Fruit fly (Drosophila melanogaster) whole organism, embryonic: ENCODE data around the gene snz.

Experiments used
- C15 ChIP-seq: fragments of 200-800 bp; sonication (Bioruptor generic); IDR thresholded peaks from 3 replicates; pipeline ENCODE4 v1.3.6; 2022; ENCODE audit warnings: missing biosample characterization, missing genetic modification characterization
- CG1024 ChIP-seq: fragments of 200-800 bp; sonication (Bioruptor generic); IDR thresholded peaks from 2 replicates; pipeline ENCODE4 v1.3.6; 2022; ENCODE audit warnings: missing biosample characterization, missing genetic modification characterization
- CG10543 ChIP-seq: fragments of 200-800 bp; sonication (Bioruptor generic); optimal IDR thresholded peaks from 3 replicates; lab custom pipeline; 2017; ENCODE audit warnings: missing biosample characterization, mild to moderate bottlenecking, missing genetic modification characterization, moderate library complexity
- CG11504 ChIP-seq: fragments of 200-800 bp; sonication (Bioruptor generic); optimal IDR thresholded peaks from 3 replicates; lab custom pipeline; 2019; ENCODE audit warnings: missing biosample characterization, mild to moderate bottlenecking, missing genetic modification characterization, moderate library complexity
- CG12219 ChIP-seq: fragments of 200-800 bp; sonication (Bioruptor generic); optimal IDR thresholded peaks from 3 replicates; lab custom pipeline; 2018; ENCODE audit warnings: missing biosample characterization, mild to moderate bottlenecking, missing genetic modification characterization
- CG18619 ChIP-seq: fragments of 200-800 bp; sonication (Bioruptor generic); optimal IDR thresholded peaks from 3 replicates; lab custom pipeline; 2017; ENCODE audit warnings: missing biosample characterization, mild to moderate bottlenecking, missing genetic modification characterization
- CG2129 ChIP-seq: fragments of 200-800 bp; sonication (Bioruptor generic); IDR thresholded peaks from 2 replicates; pipeline ENCODE4 v1.3.6; 2022; ENCODE audit warnings: missing biosample characterization, missing genetic modification characterization; ENCODE audit not compliant: partially characterized antibody
- CG2199 ChIP-seq: fragments of 200-800 bp; sonication (Bioruptor generic); IDR thresholded peaks from 3 replicates; pipeline ENCODE4 v1.3.6; 2022; ENCODE audit warnings: missing biosample characterization, missing genetic modification characterization
- CG3065 ChIP-seq: fragments of 200-800 bp; sonication (Bioruptor generic); optimal IDR thresholded peaks from 2 replicates; lab custom pipeline; 2016; ENCODE audit warnings: missing biosample characterization, missing genetic modification characterization
- CG31224 ChIP-seq: fragments of 200-800 bp; sonication (Bioruptor generic); IDR thresholded peaks from 2 replicates; pipeline ENCODE4 v1.3.6; 2022; ENCODE audit warnings: missing biosample characterization, missing genetic modification characterization
- CG34422 ChIP-seq: fragments of 200-800 bp; sonication (Bioruptor generic); IDR thresholded peaks from 3 replicates; pipeline ENCODE4 v1.3.6; 2022; ENCODE audit warnings: missing biosample characterization, missing genetic modification characterization
- CG6791 ChIP-seq: fragments of 200-800 bp; sonication (Bioruptor generic); IDR thresholded peaks from 3 replicates; pipeline ENCODE4 v1.3.6; 2022; ENCODE audit warnings: missing biosample characterization, missing genetic modification characterization; ENCODE audit not compliant: partially characterized antibody
- CG9932 ChIP-seq: fragments of 200-800 bp; sonication (Bioruptor generic); IDR thresholded peaks from 2 replicates; pipeline ENCODE4 v1.3.6; 2022; ENCODE audit warnings: missing biosample characterization, missing genetic modification characterization
- Dad ChIP-seq: fragments of 200-800 bp; sonication (Bioruptor generic); optimal IDR thresholded peaks from 3 replicates; lab custom pipeline; 2016; ENCODE audit warnings: missing biosample characterization, missing genetic modification characterization
- Dek ChIP-seq: fragments of 200-800 bp; sonication (Bioruptor generic); optimal IDR thresholded peaks from 3 replicates; lab custom pipeline; 2019; ENCODE audit warnings: missing biosample characterization, mild to moderate bottlenecking, missing genetic modification characterization, moderate library complexity
- Dip3 ChIP-seq: fragments of 200-800 bp; sonication (Bioruptor generic); optimal IDR thresholded peaks from 3 replicates; lab custom pipeline; 2016; ENCODE audit warnings: missing biosample characterization, missing genetic modification characterization
- Doc3 ChIP-seq: fragments of 200-800 bp; sonication (Bioruptor generic); IDR thresholded peaks from 3 replicates; pipeline ENCODE4 v1.3.6; 2022; ENCODE audit warnings: missing biosample characterization, missing genetic modification characterization; ENCODE audit not compliant: partially characterized antibody
- Ets97D ChIP-seq: fragments of 200-800 bp; sonication (Bioruptor generic); optimal IDR thresholded peaks from 3 replicates; lab custom pipeline; 2016; ENCODE audit warnings: missing biosample characterization, missing genetic modification characterization
- Hr39 ChIP-seq: fragments of >200 bp; optimal IDR thresholded peaks from 2 replicates; lab custom pipeline; 2017
- Hsf ChIP-seq: fragments of 200-800 bp; sonication (Bioruptor generic); optimal IDR thresholded peaks from 3 replicates; lab custom pipeline; 2016; ENCODE audit warnings: missing biosample characterization, missing genetic modification characterization
- Oaz ChIP-seq: fragments of 200-800 bp; sonication (Bioruptor generic); IDR thresholded peaks from 2 replicates; pipeline ENCODE4 v1.3.6; 2022; ENCODE audit warnings: missing biosample characterization, missing genetic modification characterization
- Ravus ChIP-seq: fragments of 200-800 bp; sonication (Bioruptor generic); IDR thresholded peaks from 2 replicates; pipeline ENCODE4 v1.3.6; 2022; ENCODE audit warnings: missing biosample characterization, missing genetic modification characterization
- Scr ChIP-seq: fragments of 200-800 bp; sonication (Bioruptor generic); IDR thresholded peaks from 2 replicates; pipeline ENCODE4 v1.3.6; 2022; ENCODE audit warnings: missing biosample characterization, missing genetic modification characterization; ENCODE audit not compliant: partially characterized antibody
- chinmo ChIP-seq: fragments of 200-800 bp; sonication (Bioruptor generic); IDR thresholded peaks from 4 replicates; pipeline ENCODE4 v1.3.6; 2022; ENCODE audit warnings: missing biosample characterization, missing genetic modification characterization; ENCODE audit not compliant: partially characterized antibody
- croc ChIP-seq: fragments of 200-800 bp; sonication (Bioruptor generic); conservative IDR thresholded peaks from 3 replicates; pipeline ENCODE4 v1.3.6; 2022; ENCODE audit warnings: missing biosample characterization, missing genetic modification characterization
- da ChIP-seq: fragments of 200-800 bp; sonication (Bioruptor generic); optimal IDR thresholded peaks from 2 replicates; lab custom pipeline; 2016; ENCODE audit warnings: missing biosample characterization, missing genetic modification characterization
- danr ChIP-seq: fragments of 200-800 bp; sonication (Bioruptor generic); IDR thresholded peaks from 2 replicates; pipeline ENCODE4 v1.3.6; 2022; ENCODE audit warnings: missing biosample characterization, missing genetic modification characterization
- dysf ChIP-seq: fragments of 200-800 bp; sonication (Bioruptor generic); IDR thresholded peaks from 3 replicates; pipeline ENCODE4 v1.3.6; 2022; ENCODE audit warnings: missing biosample characterization, missing genetic modification characterization
- exex ChIP-seq: fragments of 200-800 bp; sonication (Bioruptor generic); optimal IDR thresholded peaks from 4 replicates; lab custom pipeline; 2018; ENCODE audit warnings: missing biosample characterization, mild to moderate bottlenecking, missing genetic modification characterization, moderate library complexity
- gce ChIP-seq: fragments of 200-800 bp; sonication (Bioruptor generic); IDR thresholded peaks from 3 replicates; pipeline ENCODE4 v1.3.6; 2022; ENCODE audit warnings: missing biosample characterization, missing genetic modification characterization
- insv ChIP-seq, 2 experiments: fragments of 200-800 bp; sonication (Bioruptor generic); optimal IDR thresholded peaks; 3 replicates each; lab custom pipeline; 2016 to 2018; ENCODE audit warnings: missing biosample characterization in 2 of 2, missing genetic modification characterization in 2 of 2
- lmd ChIP-seq: fragments of 200-800 bp; sonication (Bioruptor generic); IDR thresholded peaks from 2 replicates; pipeline ENCODE4 v1.3.6; 2022; ENCODE audit warnings: missing biosample characterization, missing genetic modification characterization
- pita ChIP-seq: fragments of 200-800 bp; sonication (Bioruptor generic); optimal IDR thresholded peaks from 2 replicates; lab custom pipeline; 2017; ENCODE audit warnings: missing biosample characterization, mild to moderate bottlenecking, missing genetic modification characterization
- schlank ChIP-seq: fragments of 200-800 bp; sonication (Bioruptor generic); optimal IDR thresholded peaks from 2 replicates; lab custom pipeline; 2018; ENCODE audit warnings: missing biosample characterization, mild to moderate bottlenecking, missing genetic modification characterization
- slou ChIP-seq: fragments of 200-800 bp; sonication (Bioruptor generic); optimal IDR thresholded peaks from 3 replicates; lab custom pipeline; 2016; ENCODE audit warnings: missing biosample characterization, missing genetic modification characterization
- ssp ChIP-seq: fragments of 200-800 bp; sonication (Bioruptor generic); IDR thresholded peaks from 2 replicates; pipeline ENCODE4 v1.3.6; 2022; ENCODE audit warnings: missing biosample characterization, missing genetic modification characterization
- tap ChIP-seq: fragments of 200-800 bp; optimal IDR thresholded peaks from 3 replicates; lab custom pipeline; 2019; ENCODE audit warnings: missing biosample characterization, mild to moderate bottlenecking, missing genetic modification characterization, moderate library complexity

snz gene

DNA sequence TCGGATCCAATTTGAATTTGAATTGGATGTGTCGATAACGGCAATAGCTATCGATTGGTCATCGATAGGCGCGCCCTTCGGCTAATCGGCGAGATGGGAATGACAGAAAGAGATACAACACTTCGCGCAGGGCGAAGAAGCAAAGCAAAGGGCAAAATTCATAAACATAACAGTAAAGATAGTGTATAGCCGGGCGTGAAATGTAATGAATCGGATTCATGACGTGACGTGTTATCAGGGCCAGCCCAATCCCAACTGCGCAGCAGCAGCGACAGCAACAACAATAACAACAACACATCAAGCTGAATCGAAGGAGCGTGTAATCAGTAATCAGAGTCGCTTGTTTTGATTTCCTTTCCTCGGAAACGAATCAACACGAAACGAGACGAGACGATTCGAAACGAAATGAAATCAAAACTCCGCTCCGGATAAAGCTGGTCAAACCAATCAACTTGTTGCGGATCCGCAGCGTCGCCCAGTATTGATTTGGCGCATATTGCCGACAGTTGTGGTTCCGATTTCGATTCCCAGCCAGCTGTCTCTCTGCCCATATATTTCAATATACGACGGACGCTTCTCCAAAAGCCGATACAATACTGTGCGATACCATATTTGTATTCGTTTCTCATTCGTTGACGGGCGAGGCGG, at the start of gene snz (continued):
- TF ChIP-seq chinmo (GFP tag; lab: Robert Waterston, UW) (peak; percentile 81; the same call in 3 of the 4 replicates), Dek (tag; lab: Kevin White, UChicago) (no peak), danr (no peak), CG2199 (GFP tag; lab: Robert Waterston, UW) (0 out of 3 replicates have a peak, but pooled peaks have one; percentile 41), CG6791 (GFP tag; lab: Robert Waterston, UW) (peak; percentile 81), Dad (GFP tag; lab: Kevin White, UChicago) (no peak), Oaz (no peak), CG9932 (GFP tag; lab: Robert Waterston, UW) (0 out of 2 replicates have a peak, but pooled peaks have one; percentile 5), da (GFP tag; lab: Kevin White, UChicago) (no peak), exex (peak; percentile 68), Doc3 (GFP tag; lab: Robert Waterston, UW) (peak; percentile 57; the same call in 1 of the 3 replicates), CG11504 (tag; lab: Kevin White, UChicago) (no peak), CG2129 (GFP tag; lab: Robert Waterston, UW) (peak; percentile 29; the same call in 1 of the 2 replicates), croc (GFP tag; lab: Robert Waterston, UW) (no peak), CG1024 (GFP tag; lab: Robert Waterston, UW) (no peak), CG10543 (GFP tag; lab: Kevin White, UChicago) (peak; percentile 50)

dm6 chrX:7866868-7867267, 45.0 kb upstream of the snz start, which contains the start of gene Ir7b:
Gene Ir7b (minus strand): TSS chrX:7866968.
- no peak for TF ChIP-seq CG3065

DNA sequence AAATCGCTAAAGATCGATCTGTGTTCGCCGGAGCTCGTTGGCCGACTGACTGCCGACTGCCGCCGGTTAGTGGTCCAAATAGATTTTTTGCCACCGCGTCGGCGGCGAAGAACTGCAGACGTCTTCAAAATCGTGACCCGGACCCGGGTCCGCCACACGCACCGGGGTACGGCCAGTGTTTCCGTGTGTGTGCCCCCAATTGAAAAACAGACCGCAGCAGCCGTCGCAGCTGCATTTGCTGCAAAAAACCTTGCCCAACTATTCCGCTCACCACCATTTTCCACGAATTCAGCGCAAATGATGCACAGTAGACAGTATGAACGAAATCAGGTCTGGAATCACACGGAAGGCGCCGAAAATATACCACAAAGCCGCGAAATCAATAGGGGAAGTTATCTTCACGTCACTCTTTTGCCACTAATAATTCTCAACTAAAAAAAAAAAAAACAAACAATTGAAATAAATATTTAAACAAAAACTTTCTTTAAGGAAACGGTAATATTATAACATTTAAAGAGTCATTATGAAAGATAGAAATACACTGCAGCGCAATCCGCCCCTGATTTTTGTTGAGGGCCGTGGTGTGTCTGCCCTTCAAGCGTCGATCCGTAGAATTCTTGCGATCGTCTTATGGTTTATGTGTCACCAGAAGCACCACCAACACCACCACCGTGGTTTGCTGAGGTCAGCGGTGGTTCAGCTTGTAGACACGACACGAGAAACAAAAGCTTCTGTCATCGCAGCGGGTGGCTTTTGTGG, 38.5 kb upstream of the snz start, which contains the start of gene dec:
Gene dec (minus strand): TSS at position 51 of the 759 bp plus-strand sequence.
- TF ChIP-seq Ets97D (GFP tag; lab: Kevin White, UChicago) (no peak), CG31224 (GFP tag; lab: Robert Waterston, UW) (no peak), CG18619 (GFP tag; lab: Kevin White, UChicago) (no peak), Scr (GFP tag; lab: Robert Waterston, UW) (no peak), Oaz (no peak), Hsf (GFP tag; lab: Kevin White, UChicago) (no peak), gce (GFP tag; lab: Robert Waterston, UW) (no peak), schlank (tag; lab: Kevin White, UChicago) (no peak)
- TF ChIP-seq, all 482 proteins: peak for 0

DNA sequence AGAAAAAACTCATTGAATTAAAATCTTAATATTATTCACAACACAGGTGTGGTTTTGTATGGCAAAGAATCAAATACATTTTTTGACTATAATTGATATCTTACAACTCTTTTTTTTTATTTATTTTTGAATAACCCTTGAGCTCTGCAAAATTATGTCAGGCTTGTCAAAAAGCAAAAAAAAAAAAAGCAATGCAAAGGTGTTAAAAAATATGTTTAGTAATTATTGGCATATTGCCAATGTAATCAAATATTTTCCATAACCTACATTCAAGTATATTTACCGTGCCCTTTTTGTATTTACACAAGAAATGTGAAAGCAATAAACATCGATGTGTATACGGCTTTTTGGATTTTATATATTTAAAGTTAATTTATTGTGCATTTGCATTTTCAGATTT, 37.8 kb upstream of the snz start, which contains the start of gene Ir7c:
Gene Ir7c (plus strand): TSS at position 301 of the 400 bp plus-strand sequence.
- TF ChIP-seq Hr39 (lab: Kevin White, UChicago), result no peak
- TF ChIP-seq ssp (GFP tag; lab: Robert Waterston, UW), result no peak
- no peak for TF ChIP-seq CG12219 (GFP tag; lab: Kevin White, UChicago)

DNA sequence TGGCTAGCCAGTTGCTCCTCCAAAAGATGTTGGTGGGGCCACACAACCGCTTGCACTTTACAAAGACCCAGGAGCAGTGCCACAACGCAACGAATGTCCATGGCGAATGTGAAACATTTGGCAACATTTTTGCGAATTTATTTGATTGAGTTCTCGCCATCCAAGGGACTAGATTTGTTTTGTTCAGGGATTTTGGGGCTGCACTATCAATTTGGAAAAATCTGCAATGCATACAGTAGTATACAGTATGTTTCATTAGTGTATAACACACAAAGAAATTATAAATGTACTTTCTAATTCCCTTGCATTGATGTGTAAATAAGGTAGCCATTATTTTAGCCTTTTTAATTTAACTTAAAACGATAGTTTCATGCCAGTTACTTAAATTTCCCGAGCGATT, 33.2 kb upstream of the snz start, which contains the start of gene Ir7d:
Gene Ir7d (minus strand): TSS at position 101 of the 400 bp plus-strand sequence.
- TF ChIP-seq slou (GFP tag; lab: Kevin White, UChicago), result no peak
- TF ChIP-seq tap (tag; lab: Kevin White, UChicago), result no peak
- no peak for TF ChIP-seq CG34422 (GFP tag; lab: Robert Waterston, UW)
- TF ChIP-seq chinmo (GFP tag; lab: Robert Waterston, UW), result no peak
- TF ChIP-seq insv (GFP tag; optimal IDR thresholded peaks at IDR 0.05; lab: Kevin White, UChicago), result no peak
- TF ChIP-seq pita, result no peak
- TF ChIP-seq C15 (GFP tag; lab: Robert Waterston, UW), result no peak
- no peak for TF ChIP-seq Ravus (GFP tag; lab: Robert Waterston, UW)
- TF ChIP-seq Dip3, result no peak
- no peak for TF ChIP-seq lmd (GFP tag; lab: Robert Waterston, UW)
- TF ChIP-seq CG18619 (GFP tag; lab: Kevin White, UChicago), result no peak
- TF ChIP-seq dysf (GFP tag; lab: Robert Waterston, UW), result no peak
